Fruit fly (Drosophila melanogaster) whole organism: Measurements from ENCODE around the gene Pcyt1.

Source experiments
- CG8478 ChIP-seq: fragments of >200 bp; optimal IDR thresholded peaks from 2 replicates; lab custom pipeline; 2018; ENCODE audit warnings: inconsistent platforms
- Dll ChIP-seq: fragments of >200 bp; optimal IDR thresholded peaks from 2 replicates; lab custom pipeline; 2017
- EcR ChIP-seq, 2 experiments: fragments of >200 bp; optimal IDR thresholded peaks; 2 replicates each; lab custom pipeline; 2017; ENCODE audit warnings: missing biosample characterization in 2 of 2, missing genetic modification characterization in 2 of 2, missing genetic modification reagents in 2 of 2
- pan ChIP-seq: fragments of >200 bp; optimal IDR thresholded peaks from 2 replicates; lab custom pipeline; 2017
- psq ChIP-seq: fragments of >200 bp; optimal IDR thresholded peaks from 2 replicates; lab custom pipeline; 2017
- usp ChIP-seq: fragments of >200 bp; optimal IDR thresholded peaks from 2 replicates; lab custom pipeline; 2017; ENCODE audit warnings: missing biosample characterization, missing genetic modification characterization, mixed read lengths

Gene Pcyt1

DNA sequence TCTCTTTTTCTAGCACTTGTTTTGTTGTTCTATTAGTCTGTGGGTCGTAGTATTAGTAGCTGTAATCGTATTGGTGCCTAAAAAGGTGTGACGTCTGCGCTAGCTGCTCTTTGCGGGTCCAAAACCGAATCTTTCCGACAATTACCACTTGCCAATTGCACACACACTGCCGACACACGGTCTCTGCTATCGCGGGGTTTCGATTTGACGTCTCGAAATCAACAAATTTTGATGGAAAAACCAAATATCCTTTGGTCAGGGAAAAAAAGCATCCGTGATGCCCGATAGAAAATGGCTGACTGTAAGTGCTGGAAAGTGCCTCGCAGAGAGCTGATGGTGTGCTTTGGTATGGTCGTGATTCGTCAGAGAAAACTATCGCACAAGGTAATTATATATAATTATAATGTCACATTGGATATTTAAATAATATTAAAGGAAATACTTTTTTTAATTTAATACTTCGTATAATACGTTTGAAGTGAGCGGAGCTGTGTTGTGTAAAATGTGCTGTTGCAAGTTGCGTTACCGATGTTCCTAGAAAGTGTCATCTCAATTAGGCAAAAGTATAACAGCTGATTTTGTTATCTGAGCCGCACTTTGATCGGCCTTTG, 12.4 kb downstream of the Pcyt1 start, which contains the start of the genes Pex10 and CG12099:
Gene Pex10 (plus strand): TSS at position 51 of the 611 bp plus-strand sequence.
Gene CG12099 (minus strand): TSS at position 307 of the 611 bp plus-strand sequence.
- no peak for TF ChIP-seq psq (lab: Kevin White, UChicago)
- TF ChIP-seq CG8478 (lab: Kevin White, UChicago) = no peak
- no peak for TF ChIP-seq usp (GFP tag; lab: Kevin White, UChicago)

DNA sequence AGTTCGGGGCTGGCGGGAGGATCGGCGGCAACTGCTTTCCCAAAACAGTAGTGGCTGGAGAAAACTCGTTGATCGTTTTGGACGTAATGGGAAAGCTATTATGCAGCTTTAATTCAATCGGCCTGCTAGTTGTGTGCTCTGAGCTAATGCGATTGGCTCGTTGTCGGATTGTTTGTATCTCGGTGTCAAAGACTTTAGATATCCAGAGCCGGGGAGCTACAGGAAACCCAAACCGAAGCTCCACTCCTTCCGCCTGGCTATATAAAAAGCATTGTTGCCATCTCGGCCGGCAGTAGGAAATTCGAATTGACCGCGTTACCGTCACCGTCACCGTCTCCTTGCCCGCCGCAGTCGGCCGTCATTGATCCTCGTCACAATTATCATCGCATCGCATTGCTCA, 19.2 kb downstream of the Pcyt1 start, which contains the start of gene CG12003:
Gene CG12003 (plus strand): TSS at position 301 of the 400 bp plus-strand sequence.
- no peak for TF ChIP-seq psq (lab: Kevin White, UChicago)
- TF ChIP-seq pan (lab: Kevin White, UChicago) = no peak
- no peak for TF ChIP-seq EcR (GFP tag; optimal IDR thresholded peaks at IDR 0.05; lab: Kevin White, UChicago)
- TF ChIP-seq Dll (lab: Kevin White, UChicago) = no peak
- no peak for TF ChIP-seq usp (GFP tag; lab: Kevin White, UChicago)
- TF ChIP-seq CG8478 (lab: Kevin White, UChicago) = no peak

DNA sequence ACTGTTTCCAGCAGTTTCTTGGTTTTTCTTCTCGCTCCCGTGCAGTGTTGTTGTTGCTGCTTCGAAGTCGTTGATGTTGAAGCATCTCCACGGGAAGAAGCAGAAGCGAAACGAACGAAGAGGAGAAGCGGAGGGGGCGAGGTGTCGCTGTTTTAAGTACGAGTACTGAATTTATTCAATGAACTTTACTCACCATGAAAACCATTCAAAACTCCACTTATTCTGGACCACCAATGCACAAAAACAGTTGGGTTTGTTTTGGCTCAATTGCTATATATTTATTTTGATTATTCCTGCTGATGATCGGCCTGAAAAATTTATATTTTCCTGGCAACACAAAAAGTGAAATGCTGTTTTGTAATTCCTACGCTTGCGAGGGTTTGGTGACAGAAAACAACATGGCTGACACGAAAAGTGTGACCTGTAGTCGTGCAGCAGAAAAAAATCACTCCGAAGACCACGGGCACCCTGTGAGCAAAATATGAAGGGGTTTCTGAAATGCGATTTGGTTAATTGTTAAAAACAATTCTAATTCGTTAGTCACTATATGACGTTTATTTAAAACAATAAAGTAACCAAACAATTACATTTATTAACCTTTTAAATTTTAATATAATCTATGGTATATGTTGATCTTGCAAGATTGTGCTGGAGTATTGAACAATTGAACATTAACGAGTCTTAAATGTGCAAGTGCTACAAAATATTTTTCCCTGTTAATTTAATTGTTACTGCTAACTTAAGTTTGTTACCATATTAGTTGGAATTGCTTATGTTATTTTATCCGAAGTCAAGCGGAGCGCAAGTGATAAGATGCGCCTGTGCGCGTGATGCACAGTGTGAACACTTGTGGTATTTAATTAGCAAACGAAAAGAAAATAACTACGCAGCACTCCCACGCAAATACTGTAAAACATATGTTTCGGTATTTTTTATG, 22.6 kb downstream of the Pcyt1 start, which contains the start of gene CG7879:
Gene CG7879 (minus strand): TSS at position 384 of the 937 bp plus-strand sequence.
- TF ChIP-seq EcR (GFP tag; optimal IDR thresholded peaks at IDR 0.05; lab: Kevin White, UChicago) = no peak
- no peak for TF ChIP-seq Dll (lab: Kevin White, UChicago)
- TF ChIP-seq CG8478 (lab: Kevin White, UChicago) = no peak
- TF ChIP-seq usp (GFP tag; lab: Kevin White, UChicago) = no peak
- TF ChIP-seq psq (lab: Kevin White, UChicago) = no peak

DNA sequence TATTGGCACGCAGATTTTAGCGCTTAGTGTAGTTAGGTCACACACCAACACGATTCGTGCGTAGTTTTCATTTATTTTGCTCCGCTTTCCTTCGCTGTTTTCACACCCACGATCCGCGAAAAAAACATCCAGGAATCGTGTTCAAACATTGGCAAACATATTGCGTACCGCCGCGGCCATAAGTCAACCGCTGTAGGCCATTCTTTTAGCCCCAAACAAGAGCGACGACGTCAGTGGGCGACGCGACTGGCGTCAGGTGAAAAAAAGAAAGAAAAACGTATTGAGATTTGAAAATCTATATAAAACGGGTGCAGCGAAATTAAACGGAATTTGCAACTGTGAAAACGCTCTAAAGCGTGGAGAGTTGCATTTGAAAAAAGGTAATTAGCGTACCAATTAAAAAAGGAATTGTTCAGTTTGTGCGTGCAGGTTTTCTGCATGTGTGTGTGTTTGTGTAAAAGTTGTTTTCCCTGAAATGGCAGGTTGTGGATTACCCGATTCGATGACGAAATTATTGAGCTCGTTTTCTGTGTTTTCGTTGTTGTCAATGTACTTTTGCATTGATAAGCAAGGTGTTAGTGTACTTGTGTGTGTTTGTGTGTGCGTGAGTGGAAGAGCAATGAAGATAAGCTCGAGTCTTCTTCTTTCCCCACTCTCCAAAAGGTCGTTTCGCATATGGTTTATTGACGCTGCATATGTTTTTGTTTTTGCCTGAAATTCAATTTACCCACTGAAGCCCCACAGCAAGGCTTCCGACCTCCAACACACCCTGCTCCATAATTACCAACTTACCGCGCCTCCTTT, 23.5 kb downstream of the Pcyt1 start, which contains the start of gene Tmep:
Gene Tmep (plus strand): TSS at position 20 of the 804 bp plus-strand sequence.
- TF ChIP-seq EcR (GFP tag; optimal IDR thresholded peaks at IDR 0.05; lab: Kevin White, UChicago) (no peak), usp (GFP tag; lab: Kevin White, UChicago) (no peak), pan (lab: Kevin White, UChicago) (no peak), Dll (lab: Kevin White, UChicago) (no peak), CG8478 (lab: Kevin White, UChicago) (no peak), psq (lab: Kevin White, UChicago) (no peak)

DNA sequence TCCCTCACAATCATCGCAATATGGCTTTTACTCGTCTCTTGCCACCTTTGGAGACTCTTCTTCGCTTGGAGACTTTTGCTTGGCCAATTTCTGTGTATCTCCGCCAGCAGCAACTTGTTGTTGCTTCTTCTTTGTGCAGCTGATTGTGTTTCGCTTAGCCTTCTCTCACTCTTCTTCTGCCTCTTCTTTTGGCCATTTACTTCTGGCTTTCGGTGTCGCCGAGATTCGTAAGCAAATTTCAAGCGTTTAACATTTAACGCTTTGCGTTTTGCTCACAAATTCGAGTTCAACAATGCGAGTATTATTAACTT, 24.0 kb downstream of the Pcyt1 start:
- TF ChIP-seq pan (lab: Kevin White, UChicago) (no peak), EcR (GFP tag; optimal IDR thresholded peaks at IDR 0.05; lab: Kevin White, UChicago) (no peak), Dll (lab: Kevin White, UChicago) (no peak), psq (lab: Kevin White, UChicago) (no peak), usp (GFP tag; lab: Kevin White, UChicago) (no peak)

DNA sequence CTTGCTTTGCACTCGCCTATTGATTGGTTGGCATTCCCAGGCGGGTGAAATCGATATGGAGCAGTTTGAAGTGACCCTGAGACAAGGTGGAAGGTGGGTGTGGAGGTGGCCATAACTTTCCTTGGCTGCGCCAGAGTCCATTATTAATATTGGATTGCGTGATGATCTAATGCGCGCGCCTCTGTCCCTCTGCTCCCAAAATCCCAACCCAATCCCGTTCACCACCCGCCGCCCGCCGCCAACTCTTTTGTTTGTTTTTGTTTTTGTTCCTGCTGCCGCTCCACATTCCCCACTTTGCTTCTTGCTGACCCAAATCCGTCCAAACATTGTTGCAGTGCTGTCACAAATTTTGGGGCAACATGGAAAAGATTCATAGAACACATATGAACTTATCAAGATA, 25.2 kb downstream of the Pcyt1 start:
- TF ChIP-seq CG8478 (lab: Kevin White, UChicago) (no peak), EcR (GFP tag; optimal IDR thresholded peaks at IDR 0.05; lab: Kevin White, UChicago) (no peak), usp (GFP tag; lab: Kevin White, UChicago) (no peak), Dll (lab: Kevin White, UChicago) (no peak), psq (lab: Kevin White, UChicago) (no peak), pan (lab: Kevin White, UChicago) (no peak)

DNA sequence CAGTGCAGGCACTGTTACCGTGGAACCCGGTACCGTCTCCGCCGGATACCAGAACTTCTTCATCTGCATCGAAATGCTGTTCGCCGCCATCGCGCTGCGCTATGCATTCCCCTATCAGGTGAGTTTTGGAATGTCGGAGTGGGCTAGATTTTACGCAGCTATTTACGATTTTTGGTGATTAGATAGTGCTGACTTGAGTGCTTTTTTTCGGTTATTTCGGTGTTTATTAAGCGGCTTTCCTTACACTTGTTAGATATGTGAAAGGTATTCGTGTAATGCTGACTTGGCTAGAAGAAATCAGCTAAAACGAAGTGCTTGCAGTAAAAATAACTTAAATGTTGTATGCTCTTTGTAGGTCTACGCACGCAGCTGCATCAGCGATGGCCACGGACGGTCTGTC, 27.3 kb downstream of the Pcyt1 start:
- TF ChIP-seq Dll (lab: Kevin White, UChicago) = no peak
- no peak for TF ChIP-seq CG8478 (lab: Kevin White, UChicago)
- TF ChIP-seq usp (GFP tag; lab: Kevin White, UChicago) = no peak
- no peak for TF ChIP-seq psq (lab: Kevin White, UChicago)
- TF ChIP-seq EcR (GFP tag; optimal IDR thresholded peaks at IDR 0.05; lab: Kevin White, UChicago) = no peak
- TF ChIP-seq pan (lab: Kevin White, UChicago) = no peak

DNA sequence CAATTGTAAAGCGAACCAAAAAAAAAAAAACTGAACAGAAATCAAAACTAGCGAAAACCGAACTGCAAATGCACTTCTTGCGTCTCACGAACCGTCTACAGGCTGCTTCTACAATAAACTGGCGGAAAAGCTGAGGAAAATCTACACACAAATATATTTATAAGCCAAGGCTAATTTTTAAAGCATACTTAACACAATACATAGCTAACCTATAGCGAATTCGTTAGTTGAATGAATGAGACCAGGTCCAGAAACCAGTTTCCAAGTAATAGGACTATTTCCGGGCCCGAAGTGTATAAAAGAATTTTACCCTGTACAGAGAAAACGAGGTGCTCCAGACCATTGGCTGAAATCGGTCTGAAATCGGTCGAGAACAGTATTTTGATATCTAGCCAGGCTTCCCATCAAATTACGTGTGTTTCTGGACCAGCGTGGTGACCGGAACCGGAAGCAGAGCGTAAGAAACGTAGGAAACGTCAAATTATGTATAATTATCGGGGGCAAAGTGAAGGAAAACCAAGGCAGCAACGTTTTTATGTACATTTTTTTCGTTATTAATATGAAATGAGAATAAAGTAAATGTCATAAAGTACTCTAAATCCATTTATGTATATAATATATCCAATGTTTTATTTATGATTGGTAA, 30.0 kb downstream of the Pcyt1 start:
- no peak for TF ChIP-seq Dll (lab: Kevin White, UChicago)
- TF ChIP-seq pan (lab: Kevin White, UChicago) = no peak
- TF ChIP-seq usp (GFP tag; lab: Kevin White, UChicago) = no peak
- TF ChIP-seq EcR (GFP tag; optimal IDR thresholded peaks at IDR 0.05; lab: Kevin White, UChicago) = no peak

DNA sequence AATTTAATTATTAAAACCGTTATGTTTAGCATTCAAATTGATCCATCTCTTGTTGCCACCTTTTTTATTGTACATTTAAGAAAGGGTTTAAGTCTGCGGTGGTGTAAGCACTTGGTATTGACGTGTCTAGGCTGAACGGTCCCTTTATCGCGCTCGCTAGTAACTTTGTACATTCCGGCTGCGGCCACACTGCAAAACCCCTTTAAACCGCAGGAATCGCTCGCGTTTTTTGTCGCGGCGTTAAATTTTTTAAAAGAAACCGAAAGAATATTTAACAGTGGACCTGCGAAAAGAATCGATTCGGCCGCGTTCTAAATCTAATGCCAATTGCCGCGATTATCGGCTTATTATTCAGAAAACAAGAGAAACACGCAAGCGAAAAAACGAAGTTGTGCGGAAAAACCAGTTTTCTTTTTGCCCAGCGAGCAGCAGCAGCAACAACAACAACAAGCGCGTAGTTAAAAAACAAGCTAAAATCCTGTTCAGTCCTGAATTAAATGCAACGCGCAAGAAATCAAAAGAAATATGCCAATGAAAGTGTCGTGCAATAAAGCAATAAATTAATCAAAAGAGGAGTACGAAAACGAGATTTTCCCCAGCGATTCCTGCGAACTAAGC, 30.7 kb downstream of the Pcyt1 start, which contains the start of gene CG13917:
Gene CG13917 (plus strand): TSS at position 211 of the 618 bp plus-strand sequence.
- TF ChIP-seq usp (GFP tag; lab: Kevin White, UChicago) (no peak), Dll (lab: Kevin White, UChicago) (no peak), psq (lab: Kevin White, UChicago) (no peak), pan (lab: Kevin White, UChicago) (no peak)

DNA sequence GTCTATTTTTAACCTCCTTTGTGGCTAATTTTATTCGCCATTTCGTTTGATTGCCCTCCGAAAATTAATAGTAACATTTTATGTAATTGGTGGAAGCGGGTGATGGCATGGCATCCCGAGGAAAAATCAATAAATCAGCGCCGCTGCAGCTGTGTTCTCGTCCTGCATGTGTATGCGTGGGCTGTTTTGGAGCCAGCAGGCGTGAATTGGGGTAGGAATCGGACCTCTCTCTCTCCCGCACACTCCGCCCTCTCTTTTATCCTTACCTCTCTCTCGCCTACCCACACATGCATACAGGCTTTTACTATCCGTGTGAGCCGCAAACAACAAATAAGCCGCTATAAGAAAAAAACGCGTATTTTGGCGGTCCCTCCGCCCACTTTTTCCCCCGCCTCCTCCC, 31.4 kb downstream of the Pcyt1 start:
- TF ChIP-seq EcR (GFP tag; optimal IDR thresholded peaks at IDR 0.05; lab: Kevin White, UChicago) (no peak), pan (lab: Kevin White, UChicago) (no peak)
